Worm (Caenorhabditis elegans): Measurements from ENCODE around the gene ZK1236.9.
A peak's percentile ranks its signal among the peaks of the same experiment; 100 is the strongest.

ZK1236.9 gene

ce11 chrIII:8435074-8435473, at the start of gene ZK1236.9:
ZK1236.9 (minus strand) TSS chrIII:8435174.
- no peak for TF ChIP-seq lin-39 (tag; optimal IDR thresholded peaks at IDR 0.05)
- TF ChIP-seq egl-5 (tag; optimal IDR thresholded peaks at IDR 0.05): no peak
- TF ChIP-seq ceh-16 (tag; optimal IDR thresholded peaks at IDR 0.05): no peak
- no peak for TF ChIP-seq ztf-4 (tag; optimal IDR thresholded peaks at IDR 0.05)
- no peak for TF ChIP-seq nhr-76 (tag; optimal IDR thresholded peaks at IDR 0.05)
- no peak for TF ChIP-seq fkh-10 (GFP tag; optimal IDR thresholded peaks at IDR 0.05)
- no peak for TF ChIP-seq lin-15B (tag; optimal IDR thresholded peaks at IDR 0.05)
- no peak for TF ChIP-seq tbx-2 (tag; optimal IDR thresholded peaks at IDR 0.05)
- TF ChIP-seq nhr-237 (tag; optimal IDR thresholded peaks at IDR 0.05): no peak
- no peak for TF ChIP-seq ceh-82 (tag; optimal IDR thresholded peaks at IDR 0.05)
- no peak for TF ChIP-seq ceh-9 (tag; optimal IDR thresholded peaks at IDR 0.05)
- TF ChIP-seq snpc-4 (tag; optimal IDR thresholded peaks at IDR 0.05): no peak
- no peak for TF ChIP-seq nhr-28 (tag; optimal IDR thresholded peaks at IDR 0.05)

- TF ChIP-seq jun-1 (tag; optimal IDR thresholded peaks at IDR 0.05) (no peak), ZK546.5 (tag; optimal IDR thresholded peaks at IDR 0.05) (no peak), ceh-82 (tag; optimal IDR thresholded peaks at IDR 0.05) (no peak), ama-1 (optimal IDR thresholded peaks at IDR 0.05) (no peak)
Observed at ce11 chrIII:8483853-8484252, 48.9 kb upstream of the ZK1236.9 start, which contains the start of gene F42H10.3. F42H10.3 (plus strand) TSS chrIII:8484153.

ce11 chrIII:8480355-8480754, 45.4 kb upstream of the ZK1236.9 start, which contains the start of gene F42H10.6:
F42H10.6 (minus strand) TSS chrIII:8480455.
- no peak for TF ChIP-seq elt-1 (tag; optimal IDR thresholded peaks at IDR 0.05)
- TF ChIP-seq mml-1 (tag; optimal IDR thresholded peaks at IDR 0.05): no peak
- no peak for TF ChIP-seq egl-27 (tag; optimal IDR thresholded peaks at IDR 0.05)
- TF ChIP-seq nhr-77 (tag; optimal IDR thresholded peaks at IDR 0.05): no peak
- no peak for TF ChIP-seq hmg-11 (tag; optimal IDR thresholded peaks at IDR 0.05)
- TF ChIP-seq egl-5 (tag; optimal IDR thresholded peaks at IDR 0.05): no peak
- TF ChIP-seq jun-1 (tag; optimal IDR thresholded peaks at IDR 0.05): no peak
- no peak for TF ChIP-seq nhr-12 (tag; optimal IDR thresholded peaks at IDR 0.05)
- TF ChIP-seq fkh-2 (tag; optimal IDR thresholded peaks at IDR 0.05): no peak
- TF ChIP-seq pha-4 (tag; optimal IDR thresholded peaks at IDR 0.05): no peak
- TF ChIP-seq fos-1 (tag; optimal IDR thresholded peaks at IDR 0.05): no peak
- no peak for TF ChIP-seq ceh-9 (tag; optimal IDR thresholded peaks at IDR 0.05)
- no peak for TF ChIP-seq ceh-82 (tag; optimal IDR thresholded peaks at IDR 0.05)
- no peak for TF ChIP-seq ceh-16 (tag; optimal IDR thresholded peaks at IDR 0.05)
- TF ChIP-seq zag-1 (tag; optimal IDR thresholded peaks at IDR 0.05): no peak
- no peak for TF ChIP-seq lsy-12 (tag; optimal IDR thresholded peaks at IDR 0.05)
- no peak for TF ChIP-seq nfya-1 (tag; optimal IDR thresholded peaks at IDR 0.05; ENCODE audit: insufficient read depth)
- TF ChIP-seq elt-2 (tag; optimal IDR thresholded peaks at IDR 0.05): no peak
- TF ChIP-seq aly-2 (tag; optimal IDR thresholded peaks at IDR 0.05): no peak
- TF ChIP-seq snpc-4 (tag; optimal IDR thresholded peaks at IDR 0.05): no peak

- TF ChIP-seq nhr-67 (tag; optimal IDR thresholded peaks at IDR 0.05): no peak
- TF ChIP-seq lsy-12 (tag; optimal IDR thresholded peaks at IDR 0.05): no peak
- TF ChIP-seq nhr-77 (tag; optimal IDR thresholded peaks at IDR 0.05): no peak
- TF ChIP-seq pqm-1 (tag; optimal IDR thresholded peaks at IDR 0.05): peak; percentile 72
- no peak for TF ChIP-seq fos-1 (tag; optimal IDR thresholded peaks at IDR 0.05)
- no peak for TF ChIP-seq daf-12 (tag; optimal IDR thresholded peaks at IDR 0.05)
- peak; percentile 82 for TF ChIP-seq elt-2 (tag; optimal IDR thresholded peaks at IDR 0.05)
Observed at ce11 chrIII:8479322-8479864, 44.4 kb upstream of the ZK1236.9 start.

- TF ChIP-seq nfya-1 (tag; optimal IDR thresholded peaks at IDR 0.05; ENCODE audit: insufficient read depth) (no peak), ztf-11 (tag; optimal IDR thresholded peaks at IDR 0.05) (no peak), jun-1 (tag; optimal IDR thresholded peaks at IDR 0.05) (no peak), nhr-11 (tag; optimal IDR thresholded peaks at IDR 0.05) (no peak), eor-1 (tag; optimal IDR thresholded peaks at IDR 0.05) (no peak), pqm-1 (tag; optimal IDR thresholded peaks at IDR 0.05) (no peak), daf-12 (tag; optimal IDR thresholded peaks at IDR 0.05) (no peak), sea-2 (GFP tag; optimal IDR thresholded peaks at IDR 0.05) (no peak), elt-3 (tag; optimal IDR thresholded peaks at IDR 0.05) (no peak), aly-2 (tag; optimal IDR thresholded peaks at IDR 0.05) (no peak), mml-1 (tag; optimal IDR thresholded peaks at IDR 0.05) (no peak), tbx-2 (tag; optimal IDR thresholded peaks at IDR 0.05) (no peak), nhr-67 (tag; optimal IDR thresholded peaks at IDR 0.05) (no peak), ceh-9 (tag; optimal IDR thresholded peaks at IDR 0.05) (no peak), egl-27 (tag; optimal IDR thresholded peaks at IDR 0.05) (no peak)
Observed at ce11 chrIII:8473292-8473691, 38.3 kb upstream of the ZK1236.9 start.
